Fruit fly (Drosophila melanogaster) whole organism, embryonic: Measurements from ENCODE around the gene dob.

Experiments used
- Atf-2 ChIP-seq: fragments of 200-800 bp; sonication (Bioruptor generic); optimal IDR thresholded peaks from 2 replicates; lab custom pipeline; 2016; ENCODE audit warnings: missing biosample characterization, missing genetic modification characterization
- BEAF-32 ChIP-seq: fragments of 200-800 bp; sonication (Bioruptor generic); optimal IDR thresholded peaks from 3 replicates; lab custom pipeline; 2017; ENCODE audit warnings: missing biosample characterization, missing genetic modification characterization, mild to moderate bottlenecking, moderate library complexity, missing genetic modification reagents
- CG12744 ChIP-seq: fragments of 200-800 bp; sonication (Bioruptor generic); optimal IDR thresholded peaks from 2 replicates; lab custom pipeline; 2016; ENCODE audit warnings: missing biosample characterization, missing genetic modification characterization
- CG13624 ChIP-seq: fragments of 200-800 bp; sonication (Bioruptor generic); optimal IDR thresholded peaks from 2 replicates; lab custom pipeline; 2016; ENCODE audit warnings: missing biosample characterization, missing genetic modification characterization
- CG14050 ChIP-seq: fragments of 200-800 bp; sonication (Bioruptor generic); IDR thresholded peaks from 3 replicates; pipeline ENCODE4 v1.3.6; 2022; ENCODE audit warnings: missing biosample characterization, missing genetic modification characterization
- CG1529 ChIP-seq: fragments of 200-800 bp; sonication (Bioruptor generic); optimal IDR thresholded peaks from 3 replicates; lab custom pipeline; 2018; ENCODE audit warnings: missing biosample characterization, missing genetic modification characterization
- CG1832 ChIP-seq: fragments of 200-800 bp; sonication (Bioruptor generic); optimal IDR thresholded peaks from 2 replicates; lab custom pipeline; 2017; ENCODE audit warnings: missing biosample characterization, mild to moderate bottlenecking, missing genetic modification characterization, inconsistent platforms
- CG18619 ChIP-seq: fragments of 200-800 bp; sonication (Bioruptor generic); optimal IDR thresholded peaks from 3 replicates; lab custom pipeline; 2017; ENCODE audit warnings: missing biosample characterization, mild to moderate bottlenecking, missing genetic modification characterization
- CG31224 ChIP-seq: fragments of 200-800 bp; sonication (Bioruptor generic); IDR thresholded peaks from 2 replicates; pipeline ENCODE4 v1.3.6; 2022; ENCODE audit warnings: missing biosample characterization, missing genetic modification characterization
- CG31365 ChIP-seq: fragments of 200-800 bp; sonication (Bioruptor generic); optimal IDR thresholded peaks from 2 replicates; lab custom pipeline; 2018; ENCODE audit warnings: missing biosample characterization, mild to moderate bottlenecking, missing genetic modification characterization
- CG32767 ChIP-seq: fragments of 200-800 bp; sonication (Bioruptor generic); IDR thresholded peaks from 2 replicates; pipeline ENCODE4 v1.3.6; 2022; ENCODE audit warnings: missing biosample characterization, missing genetic modification characterization
- CG33557 ChIP-seq: fragments of 200-800 bp; sonication (Bioruptor generic); optimal IDR thresholded peaks from 2 replicates; lab custom pipeline; 2019; ENCODE audit warnings: missing biosample characterization, mild to moderate bottlenecking, missing genetic modification characterization, moderate library complexity
- CG4404 ChIP-seq: fragments of 200-800 bp; sonication (Bioruptor generic); IDR thresholded peaks from 2 replicates; pipeline ENCODE4 v1.3.6; 2022; ENCODE audit warnings: missing biosample characterization, missing genetic modification characterization
- CG7928 ChIP-seq: fragments of 200-800 bp; sonication (Bioruptor generic); optimal IDR thresholded peaks from 2 replicates; lab custom pipeline; 2017; ENCODE audit warnings: missing biosample characterization, mild to moderate bottlenecking, missing genetic modification characterization
- CG7963 ChIP-seq: fragments of 200-800 bp; sonication (Bioruptor generic); IDR thresholded peaks from 3 replicates; pipeline ENCODE4 v1.3.6; 2022; ENCODE audit warnings: missing biosample characterization, missing genetic modification characterization; ENCODE audit not compliant: partially characterized antibody
- D ChIP-seq, 2 experiments: fragments of 200-800 bp in 1 of 2; fragments of >200 bp in 1 of 2; sonication (Bioruptor generic) in 1 of 2; optimal IDR thresholded peaks; 2 replicates in 1 of 2; 3 replicates in 1 of 2; lab custom pipeline; 2017; ENCODE audit warnings: mild to moderate bottlenecking in 1 of 2, missing biosample characterization in 1 of 2, missing genetic modification characterization in 1 of 2, missing genetic modification reagents in 1 of 2
- Dip3 ChIP-seq: fragments of 200-800 bp; sonication (Bioruptor generic); optimal IDR thresholded peaks from 3 replicates; lab custom pipeline; 2016; ENCODE audit warnings: missing biosample characterization, missing genetic modification characterization
- Dll ChIP-seq: fragments of 200-800 bp; sonication (Bioruptor generic); IDR thresholded peaks from 4 replicates; pipeline ENCODE4 v1.3.6; 2022; ENCODE audit warnings: missing biosample characterization, missing genetic modification characterization; ENCODE audit not compliant: partially characterized antibody
- Eip74EF ChIP-seq, 2 experiments: fragments of 200-800 bp in 1 of 2; fragments of >200 bp in 1 of 2; sonication (Bioruptor generic) in 1 of 2; optimal IDR thresholded peaks; 2 replicates each; lab custom pipeline; 2017 to 2019; ENCODE audit warnings: missing biosample characterization in 2 of 2, missing genetic modification characterization in 2 of 2, mild to moderate bottlenecking in 1 of 2, moderate library complexity in 1 of 2
- Fer3 ChIP-seq: fragments of 200-800 bp; sonication (Bioruptor generic); optimal IDR thresholded peaks from 2 replicates; lab custom pipeline; 2018; ENCODE audit warnings: missing biosample characterization, mild to moderate bottlenecking, missing genetic modification characterization, moderate library complexity
- Gsc ChIP-seq: fragments of 200-800 bp; sonication (Bioruptor generic); IDR thresholded peaks from 2 replicates; pipeline ENCODE4 v1.3.6; 2022; ENCODE audit warnings: missing biosample characterization, missing genetic modification characterization
- HLH54F ChIP-seq: fragments of 200-800 bp; sonication (Bioruptor generic); optimal IDR thresholded peaks from 3 replicates; lab custom pipeline; 2016; ENCODE audit warnings: missing biosample characterization, missing genetic modification characterization
- Lpt ChIP-seq: fragments of >200 bp; optimal IDR thresholded peaks from 2 replicates; lab custom pipeline; 2018; ENCODE audit warnings: missing biosample characterization, missing genetic modification characterization
- Mad ChIP-seq: fragments of 200-800 bp; sonication (Bioruptor generic); optimal IDR thresholded peaks from 2 replicates; lab custom pipeline; 2016; ENCODE audit warnings: missing biosample characterization, missing genetic modification characterization
- Nf-YA ChIP-seq: fragments of 200-800 bp; sonication (Bioruptor generic); IDR thresholded peaks from 2 replicates; pipeline ENCODE4 v1.3.6; 2022; ENCODE audit warnings: missing biosample characterization, missing genetic modification characterization
- Sox100B ChIP-seq: fragments of 200-800 bp; sonication (Bioruptor generic); optimal IDR thresholded peaks from 3 replicates; lab custom pipeline; 2018; ENCODE audit warnings: missing biosample characterization, mild to moderate bottlenecking, missing genetic modification characterization
- Stat92E ChIP-seq, 3 experiments: fragments of >200 bp in 2 of 3; fragments of 200-800 bp in 1 of 3; sonication (Bioruptor generic) in 1 of 3; optimal IDR thresholded peaks; 2 replicates each; lab custom pipeline; 2017 to 2019; ENCODE audit warnings: missing biosample characterization in 3 of 3, missing genetic modification characterization in 3 of 3, mild to moderate bottlenecking in 1 of 3, moderate library complexity in 1 of 3
- Xbp1 ChIP-seq: fragments of 200-800 bp; sonication (Bioruptor generic); optimal IDR thresholded peaks from 3 replicates; lab custom pipeline; 2016; ENCODE audit warnings: missing biosample characterization, mild to moderate bottlenecking, missing genetic modification characterization
- ac ChIP-seq: fragments of 200-800 bp; sonication (Bioruptor generic); optimal IDR thresholded peaks from 3 replicates; lab custom pipeline; 2017; ENCODE audit warnings: missing biosample characterization, mild to moderate bottlenecking, missing genetic modification characterization
- cg ChIP-seq: fragments of 200-800 bp; sonication (Bioruptor generic); optimal IDR thresholded peaks from 3 replicates; lab custom pipeline; 2019; ENCODE audit warnings: missing biosample characterization, mild to moderate bottlenecking, missing genetic modification characterization, moderate library complexity
- chn ChIP-seq: fragments of 200-800 bp; sonication (Bioruptor generic); optimal IDR thresholded peaks from 2 replicates; lab custom pipeline; 2016; ENCODE audit warnings: missing biosample characterization, missing genetic modification characterization
- danr ChIP-seq: fragments of 200-800 bp; sonication (Bioruptor generic); IDR thresholded peaks from 2 replicates; pipeline ENCODE4 v1.3.6; 2022; ENCODE audit warnings: missing biosample characterization, missing genetic modification characterization
- esg ChIP-seq: fragments of 200-800 bp; sonication (Bioruptor generic); conservative IDR thresholded peaks from 2 replicates; pipeline ENCODE4 v1.3.6; 2022; ENCODE audit warnings: missing biosample characterization, missing genetic modification characterization
- eve ChIP-seq, 2 experiments: fragments of >200 bp; optimal IDR thresholded peaks; 2 replicates each; lab custom pipeline; 2017; ENCODE audit warnings: missing biosample characterization in 2 of 2, missing genetic modification characterization in 2 of 2
- gce ChIP-seq: fragments of 200-800 bp; sonication (Bioruptor generic); IDR thresholded peaks from 3 replicates; pipeline ENCODE4 v1.3.6; 2022; ENCODE audit warnings: missing biosample characterization, missing genetic modification characterization
- gem ChIP-seq: fragments of 200-800 bp; sonication (Bioruptor generic); optimal IDR thresholded peaks from 2 replicates; lab custom pipeline; 2019; ENCODE audit warnings: missing biosample characterization, mild to moderate bottlenecking, missing genetic modification characterization, moderate library complexity
- grn ChIP-seq: fragments of 200-800 bp; sonication (Bioruptor generic); optimal IDR thresholded peaks from 3 replicates; lab custom pipeline; 2017; ENCODE audit warnings: missing biosample characterization, missing genetic modification characterization
- hb ChIP-seq: fragments of 200-800 bp; sonication (Bioruptor generic); IDR thresholded peaks from 3 replicates; pipeline ENCODE4 v1.3.6; 2022; ENCODE audit warnings: missing biosample characterization, missing genetic modification characterization; ENCODE audit not compliant: partially characterized antibody
- klu ChIP-seq: fragments of 200-800 bp; sonication (Bioruptor generic); IDR thresholded peaks from 2 replicates; pipeline ENCODE4 v1.3.6; 2022; ENCODE audit warnings: missing biosample characterization, missing genetic modification characterization
- lmd ChIP-seq: fragments of 200-800 bp; sonication (Bioruptor generic); IDR thresholded peaks from 2 replicates; pipeline ENCODE4 v1.3.6; 2022; ENCODE audit warnings: missing biosample characterization, missing genetic modification characterization
- nerfin-2 ChIP-seq: fragments of 200-800 bp; sonication (Bioruptor generic); IDR thresholded peaks from 2 replicates; pipeline ENCODE4 v1.3.6; 2022; ENCODE audit warnings: missing biosample characterization, missing genetic modification characterization; ENCODE audit not compliant: partially characterized antibody
- pita ChIP-seq: fragments of 200-800 bp; sonication (Bioruptor generic); optimal IDR thresholded peaks from 2 replicates; lab custom pipeline; 2017; ENCODE audit warnings: missing biosample characterization, mild to moderate bottlenecking, missing genetic modification characterization
- schlank ChIP-seq: fragments of 200-800 bp; sonication (Bioruptor generic); optimal IDR thresholded peaks from 2 replicates; lab custom pipeline; 2018; ENCODE audit warnings: missing biosample characterization, mild to moderate bottlenecking, missing genetic modification characterization
- sd ChIP-seq: fragments of 200-800 bp; sonication (Bioruptor generic); optimal IDR thresholded peaks from 3 replicates; lab custom pipeline; 2018; ENCODE audit warnings: missing biosample characterization, mild to moderate bottlenecking, missing genetic modification characterization, moderate library complexity
- sens ChIP-seq: fragments of 200-800 bp; sonication (Bioruptor generic); peaks from one replicate; lab custom pipeline; 2016; ENCODE audit warnings: missing biosample characterization, missing genetic modification characterization
- slp2 ChIP-seq: fragments of 200-800 bp; sonication (Bioruptor generic); optimal IDR thresholded peaks from 2 replicates; lab custom pipeline; 2016; ENCODE audit warnings: missing biosample characterization, missing genetic modification characterization
- sr ChIP-seq: fragments of 200-800 bp; sonication (Bioruptor generic); IDR thresholded peaks from 3 replicates; pipeline ENCODE4 v1.3.6; 2022; ENCODE audit warnings: missing biosample characterization, missing genetic modification characterization
- stwl ChIP-seq: fragments of 200-800 bp; sonication (Bioruptor generic); optimal IDR thresholded peaks from 3 replicates; lab custom pipeline; 2018; ENCODE audit warnings: missing biosample characterization, mild to moderate bottlenecking, missing genetic modification characterization, moderate library complexity
- ttk ChIP-seq: fragments of 200-800 bp; sonication (Bioruptor generic); IDR thresholded peaks from 2 replicates; pipeline ENCODE4 v2.1.2; 2022; ENCODE audit warnings: missing biosample characterization, missing genetic modification characterization

Gene dob

DNA sequence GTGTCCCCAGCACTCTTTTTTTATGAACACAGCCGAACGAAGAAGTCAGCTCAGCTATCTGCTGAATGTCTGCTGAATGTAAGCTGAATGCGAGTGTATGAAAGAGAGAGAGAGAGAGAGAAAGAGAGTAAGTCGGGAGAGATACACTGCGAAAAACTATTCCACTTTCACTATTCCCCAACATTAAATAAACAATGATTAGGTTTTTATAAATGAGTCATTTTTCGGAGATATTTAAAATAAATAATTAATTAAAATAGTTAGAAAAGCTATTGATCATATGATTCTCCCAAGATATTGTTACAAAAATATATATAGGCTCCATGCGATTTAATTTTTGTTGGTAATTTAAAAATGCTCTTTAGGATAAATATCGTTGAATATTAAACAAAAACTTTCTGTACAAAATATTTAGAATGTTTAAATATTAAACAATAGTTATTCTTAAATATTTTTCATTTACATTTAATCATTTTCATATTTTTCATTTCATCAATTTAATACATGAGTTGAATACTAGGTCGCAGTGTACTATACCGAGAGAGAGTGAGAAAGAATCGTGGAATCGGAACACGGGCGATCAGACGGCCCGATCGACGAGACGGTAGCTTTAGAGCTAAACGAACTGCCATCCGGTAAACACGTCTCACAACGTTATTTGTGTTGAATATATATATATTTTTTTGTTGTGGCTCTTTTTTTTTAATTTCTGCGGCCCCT lies 42.8 kb upstream of the dob start, which contains the start of gene be (continued):
- TF ChIP-seq HLH54F (GFP tag; lab: Kevin White, UChicago), result no peak
- no peak for TF ChIP-seq Dip3 (GFP tag; lab: Kevin White, UChicago)
- peak; percentile 22 for TF ChIP-seq sd (tag; lab: Kevin White, UChicago)
- TF ChIP-seq Stat92E (GFP tag; optimal IDR thresholded peaks at IDR 0.05; lab: Kevin White, UChicago), result no peak
- TF ChIP-seq CG31365 (tag; lab: Kevin White, UChicago), result no peak
- TF ChIP-seq ac (GFP tag; lab: Kevin White, UChicago), result no peak
- TF ChIP-seq chn (GFP tag; lab: Kevin White, UChicago), result no peak
- TF ChIP-seq Eip74EF (GFP tag; optimal IDR thresholded peaks at IDR 0.05; lab: Kevin White, UChicago), result peak in 1 of 2 experiments; percentile 50
- TF ChIP-seq klu (GFP tag; lab: Robert Waterston, UW), result peak; percentile 32; the same call in 1 of the 2 replicates
- TF ChIP-seq lmd (GFP tag; lab: Robert Waterston, UW), result peak; percentile 75
- no peak for TF ChIP-seq CG7963 (GFP tag; lab: Robert Waterston, UW)
- TF ChIP-seq CG32767, result peak; percentile 51; the same call in 1 of the 2 replicates
- peak; percentile 85 for TF ChIP-seq CG33557 (GFP tag; lab: Kevin White, UChicago)
- no peak for TF ChIP-seq CG1529 (GFP tag; lab: Kevin White, UChicago)
- peak; percentile 60 for TF ChIP-seq sens (GFP tag; lab: Kevin White, UChicago)
- TF ChIP-seq gce (GFP tag; lab: Robert Waterston, UW), result 0 out of 3 replicates have a peak, but pooled peaks have one; percentile 15
- TF ChIP-seq CG14050 (GFP tag; lab: Robert Waterston, UW), result peak; percentile 18; the same call in 1 of the 3 replicates
- TF ChIP-seq ttk (GFP tag; lab: Robert Waterston, UW), result no peak; the same call in 1 of the 2 replicates
- TF ChIP-seq Fer3, result peak; percentile 23
- TF ChIP-seq slp2, result no peak
- TF ChIP-seq Mad (GFP tag; lab: Kevin White, UChicago), result no peak
- TF ChIP-seq pita (GFP tag; lab: Kevin White, UChicago), result no peak
- no peak for TF ChIP-seq cg (GFP tag; lab: Kevin White, UChicago)
- no peak for TF ChIP-seq sr (GFP tag; lab: Robert Waterston, UW)
- no peak for TF ChIP-seq BEAF-32 (GFP tag; lab: Kevin White, UChicago)
- TF ChIP-seq gem (tag; lab: Kevin White, UChicago), result peak; percentile 90
- TF ChIP-seq nerfin-2 (GFP tag; lab: Robert Waterston, UW), result no peak
- peak; percentile 47 for TF ChIP-seq esg (GFP tag; lab: Robert Waterston, UW)
- TF ChIP-seq Xbp1 (GFP tag; lab: Kevin White, UChicago), result peak; percentile 41
- TF ChIP-seq CG4404 (GFP tag; lab: Robert Waterston, UW), result peak; percentile 62
- TF ChIP-seq grn, result no peak
- TF ChIP-seq CG12744 (GFP tag; lab: Kevin White, UChicago), result no peak
- no peak for TF ChIP-seq hb (GFP tag; lab: Robert Waterston, UW)
- peak; percentile 63 for TF ChIP-seq CG18619 (GFP tag; lab: Kevin White, UChicago)
- peak; percentile 49 for TF ChIP-seq CG31224 (GFP tag; lab: Robert Waterston, UW)
- TF ChIP-seq D (optimal IDR thresholded peaks at IDR 0.05; lab: Kevin White, UChicago), result no peak
- peak; percentile 42 for TF ChIP-seq D (GFP tag; optimal IDR thresholded peaks at IDR 0.05; lab: Kevin White, UChicago)
- no peak for TF ChIP-seq Lpt (GFP tag; lab: Kevin White, UChicago)
- TF ChIP-seq CG7928 (GFP tag; lab: Kevin White, UChicago), result no peak
- TF ChIP-seq stwl (tag; lab: Kevin White, UChicago), result no peak
- TF ChIP-seq danr (GFP tag; lab: Robert Waterston, UW), result no peak
- no peak for TF ChIP-seq Atf-2
- TF ChIP-seq CG1832 (GFP tag; lab: Kevin White, UChicago), result no peak
- no peak for TF ChIP-seq Dll
- TF ChIP-seq CG13624, result no peak
- no peak for TF ChIP-seq eve (GFP tag; optimal IDR thresholded peaks at IDR 0.05; lab: Kevin White, UChicago)
- TF ChIP-seq Nf-YA (GFP tag; lab: Robert Waterston, UW), result 0 out of 2 replicates have a peak, but pooled peaks have one; percentile 16
- TF ChIP-seq Gsc, result no peak
- TF ChIP-seq schlank, result no peak
- peak; percentile 87 for TF ChIP-seq Sox100B (GFP tag; lab: Kevin White, UChicago)
